Worm (Caenorhabditis elegans): ENCODE data around the gene ribo-1.

Gene ribo-1

DNA sequence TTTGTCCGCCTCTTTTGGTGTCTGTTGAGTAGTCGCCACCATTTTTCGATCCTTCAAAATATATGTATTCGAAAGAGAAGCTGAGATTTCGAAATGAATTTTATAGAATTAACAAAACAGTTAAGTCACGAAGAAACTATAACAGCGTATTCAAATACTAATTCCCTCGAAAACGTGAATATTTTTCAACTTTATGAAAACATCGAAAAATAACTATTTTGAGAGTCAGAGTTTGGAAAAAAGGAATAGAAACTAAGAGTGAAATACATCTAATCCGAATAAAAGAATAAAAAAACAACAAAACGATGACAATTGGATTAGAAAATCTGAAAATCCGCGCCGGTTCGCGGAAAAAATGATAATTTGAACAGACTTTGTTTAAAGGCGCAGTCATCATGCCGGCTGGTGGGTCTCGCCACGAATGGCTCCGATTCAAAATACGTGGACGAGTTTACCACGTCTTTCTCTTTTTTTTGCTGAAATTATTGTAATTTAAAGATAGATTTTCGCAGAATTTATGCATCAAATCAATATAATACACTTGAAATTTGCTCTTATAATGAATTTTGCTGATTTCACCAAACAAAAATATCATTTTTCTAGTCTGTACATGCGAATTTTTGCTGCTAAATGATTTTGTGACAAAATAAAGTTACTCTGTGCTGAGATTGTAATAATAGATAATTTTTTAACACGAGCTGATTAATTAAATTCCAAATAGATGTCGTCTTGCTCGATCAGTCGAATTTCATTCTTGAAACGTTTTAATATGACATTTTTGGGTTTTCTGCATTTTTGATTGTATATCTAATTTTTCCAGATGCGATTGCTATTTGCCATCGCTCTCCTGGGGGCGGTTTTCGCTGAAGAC, at the start of gene ribo-1, which contains the start of gene rpn-1:
Gene ribo-1 (plus strand): TSS at position 821 of the 871 bp plus-strand sequence.
Gene rpn-1 (minus strand): TSS at position 51 of the 871 bp plus-strand sequence.
- no peak for TF ChIP-seq unc-62 (GFP tag; optimal IDR thresholded peaks at IDR 0.05)

DNA sequence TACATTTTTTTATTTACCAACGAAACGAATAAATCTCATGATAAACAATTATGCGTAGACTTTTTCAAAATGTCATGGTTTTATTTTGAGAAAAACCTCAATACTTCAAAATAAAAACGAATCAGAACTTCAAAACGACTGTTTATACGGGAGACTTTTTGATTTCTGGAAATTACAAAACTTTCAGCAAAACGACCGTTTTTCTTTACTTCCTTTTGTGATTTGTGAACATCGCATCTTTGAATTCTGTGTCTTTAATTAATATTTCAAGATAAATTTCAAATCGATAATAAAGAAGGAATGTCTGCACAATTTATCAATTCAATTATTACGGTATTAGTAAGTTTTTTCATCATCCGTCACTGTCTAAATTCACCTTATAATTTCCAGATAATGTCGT, 42.7 kb upstream of the ribo-1 start, which contains the start of gene srx-20:
Gene srx-20 (plus strand): TSS at position 301 of the 400 bp plus-strand sequence.
- no peak for TF ChIP-seq unc-62 (GFP tag; optimal IDR thresholded peaks at IDR 0.05)

DNA sequence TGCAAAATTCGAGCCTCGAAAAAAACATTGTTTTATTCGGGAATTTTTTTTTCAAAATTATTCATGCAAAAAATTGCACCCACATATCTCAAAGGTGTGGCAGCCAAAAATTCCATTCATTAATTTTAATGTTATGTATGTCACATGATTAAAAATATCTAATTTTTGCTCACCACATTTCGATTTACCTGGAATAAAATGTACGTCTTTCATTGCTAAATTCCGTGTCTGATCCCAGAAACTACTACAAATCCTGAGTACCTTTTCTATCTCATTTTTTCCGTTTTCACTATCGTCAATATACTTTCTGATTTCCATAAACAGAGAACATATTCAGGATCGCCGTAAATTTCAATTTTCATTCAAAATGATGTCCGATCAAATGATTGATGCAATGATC, 37.5 kb upstream of the ribo-1 start, which contains the start of gene srx-19:
Gene srx-19 (plus strand): TSS at position 301 of the 400 bp plus-strand sequence.
- no peak for TF ChIP-seq unc-62 (GFP tag; optimal IDR thresholded peaks at IDR 0.05)

DNA sequence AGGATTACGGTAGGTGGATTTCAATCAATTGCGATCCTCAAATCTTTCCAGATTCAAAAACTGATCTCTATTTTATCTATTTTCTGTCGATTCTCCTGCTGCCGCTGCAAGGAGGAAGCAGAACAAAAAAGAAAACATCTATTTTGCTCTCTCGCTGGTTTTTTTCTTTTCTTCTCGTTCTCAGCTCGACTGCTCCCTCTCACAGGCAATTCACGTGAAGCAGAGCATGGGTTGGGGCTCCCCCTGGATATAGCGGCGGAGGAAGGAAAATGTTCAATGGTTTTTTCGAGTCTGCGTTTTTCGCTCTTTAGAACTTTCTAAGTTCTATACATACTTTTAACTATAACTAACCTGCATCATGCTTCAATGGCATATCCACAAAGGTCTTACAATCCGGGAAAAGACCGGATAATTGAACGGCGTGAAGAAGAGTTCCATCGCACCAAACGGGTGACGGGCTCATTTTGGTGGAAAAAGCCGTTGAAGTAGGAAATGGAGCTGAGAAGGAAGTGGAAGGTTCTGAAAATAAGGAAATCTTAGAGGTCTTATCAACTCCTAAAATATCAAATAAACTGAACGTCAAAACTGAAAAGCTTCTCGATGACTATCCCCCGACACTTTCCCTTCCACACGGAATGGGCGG, 31.4 kb upstream of the ribo-1 start:
- no peak for TF ChIP-seq unc-62 (GFP tag; optimal IDR thresholded peaks at IDR 0.05)

DNA sequence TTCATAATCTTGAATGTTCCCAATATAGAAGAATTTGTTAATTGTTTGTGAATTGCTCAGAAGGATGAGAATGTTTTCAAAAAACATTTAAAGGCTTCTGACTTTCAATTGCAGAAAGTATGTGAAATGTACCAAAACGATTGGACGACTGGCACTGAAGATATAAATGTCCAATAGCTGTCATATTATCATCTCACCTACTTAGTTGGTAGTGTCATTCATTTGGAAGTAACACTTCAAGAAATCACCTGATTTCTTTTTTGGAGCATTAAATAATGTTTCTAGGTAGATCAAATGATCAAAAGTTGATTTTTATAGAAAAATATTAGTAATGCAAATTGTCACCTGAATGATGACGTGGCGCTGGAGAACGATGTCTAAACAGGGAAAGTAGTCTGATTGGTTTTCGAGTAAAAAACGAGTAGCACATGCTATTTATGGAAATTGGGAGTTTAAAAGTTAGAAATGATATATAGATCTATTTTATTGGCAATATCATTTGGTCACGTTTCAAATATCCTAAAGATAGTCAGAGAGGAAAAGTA, 30.7 kb upstream of the ribo-1 start:
- TF ChIP-seq unc-62 (GFP tag; optimal IDR thresholded peaks at IDR 0.05) = no peak

DNA sequence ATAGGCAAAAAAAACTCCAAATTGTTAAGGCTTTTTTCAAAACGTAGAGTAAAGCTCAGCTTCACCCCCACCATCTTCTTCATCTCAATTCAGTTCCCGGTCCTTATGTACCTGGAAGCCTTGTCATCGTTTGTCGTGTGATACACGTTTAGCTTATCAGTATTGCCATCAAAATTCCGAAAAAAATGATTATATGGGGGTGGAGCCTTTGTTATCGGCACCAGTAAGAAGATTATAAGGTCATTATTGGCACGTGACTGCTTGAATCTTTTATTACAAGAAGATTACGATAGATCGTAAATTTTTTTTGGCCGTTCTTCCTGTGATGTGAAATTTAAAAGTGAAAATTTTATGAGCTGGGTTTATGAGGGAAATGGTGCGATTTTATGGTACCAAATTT, 30.1 kb upstream of the ribo-1 start:
- TF ChIP-seq unc-62 (GFP tag; optimal IDR thresholded peaks at IDR 0.05) = no peak

DNA sequence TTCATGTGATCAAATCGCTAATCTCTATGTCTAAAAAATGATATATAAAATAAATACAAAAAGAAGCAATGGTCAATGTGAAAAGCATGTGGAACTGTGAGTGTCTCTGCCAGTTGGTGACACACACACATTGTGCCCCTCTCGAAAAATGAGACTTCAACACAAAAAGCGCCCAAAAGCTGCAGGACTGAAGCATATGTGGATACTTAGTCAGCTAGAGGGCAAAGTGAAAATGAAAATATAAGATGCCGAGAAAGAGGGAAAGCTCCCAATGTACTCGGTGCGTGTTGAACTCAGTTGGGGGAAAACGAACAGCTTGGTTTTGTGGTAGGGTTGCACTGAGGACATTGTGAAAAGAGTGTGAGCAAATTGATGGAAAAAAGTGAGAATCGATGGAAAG, 29.3 kb upstream of the ribo-1 start:
- no peak for TF ChIP-seq unc-62 (GFP tag; optimal IDR thresholded peaks at IDR 0.05)

DNA sequence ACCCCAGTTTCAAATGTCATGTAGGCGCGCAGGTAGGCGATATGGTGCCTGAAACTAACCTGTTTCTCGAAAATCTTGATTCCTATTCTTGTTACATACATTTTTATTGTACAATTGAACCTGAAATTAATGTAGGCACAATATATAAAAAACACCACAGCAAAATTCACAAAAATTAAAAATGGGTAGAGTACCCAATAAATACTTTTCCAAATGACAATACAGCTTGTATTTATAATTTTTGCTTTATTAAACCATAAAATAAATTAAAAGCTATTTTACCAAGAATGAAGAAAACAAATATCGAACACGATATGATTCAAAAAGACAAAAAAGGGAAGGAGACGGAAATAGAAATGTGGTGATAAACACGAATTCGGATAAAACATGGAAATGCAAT, 27.1 kb upstream of the ribo-1 start, which contains the start of gene tre-2:
Gene tre-2 (minus strand): TSS at position 101 of the 400 bp plus-strand sequence.
- no peak for TF ChIP-seq unc-62 (GFP tag; optimal IDR thresholded peaks at IDR 0.05)

DNA sequence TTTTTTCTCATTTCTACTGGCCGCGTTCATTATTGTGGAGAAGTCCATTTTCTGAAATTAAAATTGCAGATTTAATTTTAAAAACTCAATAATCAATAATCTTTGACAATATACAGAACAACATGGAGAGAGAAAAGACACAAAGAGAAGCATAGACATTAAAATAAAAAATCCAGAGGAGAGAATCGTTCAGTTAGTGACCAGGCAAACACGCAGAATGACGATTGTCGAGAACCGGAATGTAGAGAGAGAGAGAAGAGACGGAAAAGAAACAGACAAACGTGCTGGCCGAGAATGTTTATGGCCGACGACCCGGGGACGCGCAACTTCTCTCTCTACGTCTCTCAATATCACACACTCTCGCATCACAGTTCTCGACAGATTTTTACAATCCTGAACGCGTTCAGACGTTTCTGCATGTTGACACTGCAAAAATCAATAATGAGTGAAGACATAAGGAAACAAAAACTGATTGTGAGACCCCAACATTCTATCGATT, 22.8 kb upstream of the ribo-1 start, which contains the start of the genes T05A12.3 and T05A12.4:
Gene T05A12.3 (minus strand): TSS at position 51 of the 499 bp plus-strand sequence.
Gene T05A12.4 (plus strand): TSS at position 348 of the 499 bp plus-strand sequence.
- TF ChIP-seq unc-62 (GFP tag; optimal IDR thresholded peaks at IDR 0.05) = no peak

DNA sequence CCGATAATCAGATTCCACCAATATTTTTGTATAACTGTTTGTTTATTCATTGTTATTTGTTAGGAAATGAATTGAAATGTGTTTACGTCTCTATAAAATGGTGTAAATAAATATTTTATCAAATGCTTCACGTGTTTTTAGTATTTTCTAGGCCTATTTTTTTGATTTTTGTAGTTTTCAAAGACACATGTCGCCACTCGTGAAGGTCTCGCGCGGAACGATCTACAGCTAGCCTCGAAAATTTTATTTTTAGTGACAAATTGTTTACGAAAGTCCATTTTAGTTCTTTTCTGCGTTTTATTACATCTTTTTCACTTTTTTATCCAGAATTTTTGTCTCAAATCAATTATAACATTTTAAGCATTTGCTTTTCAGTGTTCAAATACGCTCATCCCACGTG, 6.9 kb upstream of the ribo-1 start, which contains the start of gene T22D1.5:
Gene T22D1.5 (plus strand): TSS at position 376 of the 400 bp plus-strand sequence.
- no peak for TF ChIP-seq unc-62 (GFP tag; optimal IDR thresholded peaks at IDR 0.05)

DNA sequence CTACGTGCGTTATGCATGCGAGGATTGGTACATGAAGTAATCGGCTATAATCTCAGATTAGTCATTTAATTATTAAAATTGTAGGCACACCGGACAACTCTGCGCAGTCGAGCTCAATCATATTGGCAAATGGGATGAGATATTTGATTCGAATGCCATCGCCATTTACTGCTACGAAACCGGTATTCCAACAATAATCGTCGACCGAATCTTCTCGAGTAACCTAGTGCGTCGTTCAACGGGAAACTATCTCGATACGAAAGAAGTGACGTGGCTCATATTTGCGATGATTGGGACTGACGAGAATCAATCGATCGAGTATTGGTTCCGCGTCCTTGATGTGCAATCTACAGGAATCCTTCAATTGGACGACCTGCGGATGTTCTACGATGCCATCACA, 5.9 kb upstream of the ribo-1 start:
- no peak for TF ChIP-seq unc-62 (GFP tag; optimal IDR thresholded peaks at IDR 0.05)

DNA sequence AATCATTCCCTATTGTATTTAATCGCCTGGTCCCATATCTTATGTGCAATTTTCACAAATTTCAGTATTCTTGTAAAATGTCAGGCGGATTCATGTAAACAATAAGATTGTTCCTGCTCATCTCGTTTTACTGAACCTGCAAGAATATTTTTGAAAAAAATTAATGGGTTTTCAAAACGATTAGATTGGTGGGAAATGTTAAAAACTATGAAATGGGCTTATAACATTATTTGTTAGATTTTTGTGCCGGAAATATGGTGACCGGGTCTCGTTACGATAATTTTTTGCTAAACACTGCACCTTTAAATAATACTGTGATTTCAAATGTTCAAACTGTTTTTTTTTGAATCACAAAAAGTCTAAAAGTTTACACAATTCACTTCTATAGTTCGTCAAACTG, 5.1 kb upstream of the ribo-1 start:
- no peak for TF ChIP-seq unc-62 (GFP tag; optimal IDR thresholded peaks at IDR 0.05)

DNA sequence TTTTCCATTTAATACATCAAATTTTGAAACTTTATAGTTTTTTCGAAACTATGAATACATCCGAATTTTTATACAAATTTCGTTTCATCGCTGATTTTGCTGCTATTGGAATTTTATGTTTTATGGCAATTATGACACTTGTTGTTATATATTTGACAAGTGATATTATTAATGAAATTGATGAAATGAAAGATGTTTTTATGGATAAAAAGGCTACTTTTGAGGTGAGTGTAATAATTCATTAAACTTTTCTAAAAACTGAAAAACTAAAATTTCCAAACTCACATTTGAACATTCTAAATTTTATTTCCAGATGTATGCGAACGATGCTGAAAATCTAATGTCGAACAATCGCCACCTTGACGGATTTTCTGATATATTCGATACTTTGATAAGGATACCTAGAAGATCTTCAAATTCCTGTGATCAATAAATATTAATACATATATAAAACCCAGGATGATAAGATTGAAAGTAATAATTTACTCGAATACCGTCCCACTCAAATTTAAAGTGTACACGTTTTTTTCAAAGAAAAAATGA, 4.5 kb upstream of the ribo-1 start, which contains the start of the genes T22D1.17 and T22D1.8:
Gene T22D1.17 (plus strand): TSS at position 51 of the 543 bp plus-strand sequence.
Gene T22D1.8 (minus strand): TSS at position 402 of the 543 bp plus-strand sequence.
- TF ChIP-seq unc-62 (GFP tag; optimal IDR thresholded peaks at IDR 0.05) = no peak

DNA sequence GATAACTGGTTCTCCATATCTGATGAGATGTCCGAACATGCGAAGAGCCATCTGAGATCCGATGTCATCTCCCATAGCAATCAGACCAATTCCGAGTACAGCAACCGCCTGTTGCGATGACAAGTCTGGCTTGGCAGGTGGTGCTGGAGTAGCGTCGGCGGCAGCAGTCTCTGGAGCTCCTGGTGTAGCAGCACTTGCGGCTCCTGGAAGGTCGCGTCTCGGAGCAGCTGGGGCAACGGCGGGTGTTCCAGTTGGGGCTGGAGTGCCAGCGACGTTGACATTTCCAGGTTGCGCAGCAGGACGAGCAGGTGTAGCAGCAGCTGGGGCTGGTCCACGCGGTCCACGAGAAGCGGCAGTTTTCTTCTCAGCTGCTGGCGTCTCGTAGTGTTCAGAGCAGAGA, 3.0 kb upstream of the ribo-1 start:
- TF ChIP-seq unc-62 (GFP tag; optimal IDR thresholded peaks at IDR 0.05) = no peak

DNA sequence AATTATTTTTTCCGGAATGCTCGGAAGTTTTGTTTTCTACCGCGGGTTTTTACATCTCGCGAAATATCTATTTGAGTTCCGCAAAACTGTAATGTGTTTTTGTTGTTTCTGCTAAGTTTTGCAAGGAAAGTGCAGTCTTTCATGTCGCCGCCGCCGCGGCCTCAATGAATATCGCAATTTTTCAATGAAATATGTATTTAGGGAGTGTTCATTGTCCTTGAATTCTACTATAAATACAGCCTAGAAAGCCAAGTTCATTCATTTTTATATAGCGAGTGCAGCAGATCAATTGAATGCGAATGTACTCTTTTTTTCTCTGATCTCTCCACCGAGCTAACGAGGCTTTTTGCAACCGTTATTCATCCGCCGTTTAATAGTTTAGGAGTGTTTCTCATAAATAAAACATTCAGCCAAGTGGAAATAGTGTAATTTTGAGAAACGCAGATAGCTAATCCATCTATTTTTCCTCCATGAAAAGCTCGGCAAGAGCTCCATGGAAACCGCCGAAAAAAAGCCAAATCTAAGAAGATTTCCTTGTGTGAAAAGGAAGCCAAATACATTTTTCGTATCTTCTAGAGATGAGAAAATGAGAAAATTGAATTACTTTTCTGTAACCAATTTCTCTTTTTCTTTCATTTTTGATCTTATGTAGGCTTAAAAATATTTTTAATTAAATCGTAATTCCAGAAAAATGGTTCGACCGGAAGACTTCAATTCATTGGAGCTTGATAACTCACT, 2.5 kb downstream of the ribo-1 start, which contains the start of gene T22D1.3:
Gene T22D1.3 (plus strand): TSS at position 688 of the 738 bp plus-strand sequence.
- TF ChIP-seq unc-62 (GFP tag; optimal IDR thresholded peaks at IDR 0.05) = no peak
